Fruit fly (Drosophila melanogaster) whole organism, adult: ENCODE results near the gene Kebab.

Experiments used
- CG11617 ChIP-seq: fragments of 200-800 bp; sonication (Bioruptor generic); optimal IDR thresholded peaks from 2 replicates; lab custom pipeline; 2017; ENCODE audit warnings: mild to moderate bottlenecking, missing biosample characterization, missing genetic modification reagents, missing genetic modification characterization
- CG7101 ChIP-seq: fragments of 200-800 bp; sonication (Bioruptor generic); optimal IDR thresholded peaks from 2 replicates; lab custom pipeline; 2018; ENCODE audit warnings: missing biosample characterization, mild to moderate bottlenecking, missing genetic modification characterization, moderate library complexity
- Hr96 ChIP-seq: fragments of 200-800 bp; sonication (Bioruptor generic); optimal IDR thresholded peaks from 2 replicates; lab custom pipeline; 2016; ENCODE audit warnings: missing biosample characterization, missing genetic modification characterization

DNA sequence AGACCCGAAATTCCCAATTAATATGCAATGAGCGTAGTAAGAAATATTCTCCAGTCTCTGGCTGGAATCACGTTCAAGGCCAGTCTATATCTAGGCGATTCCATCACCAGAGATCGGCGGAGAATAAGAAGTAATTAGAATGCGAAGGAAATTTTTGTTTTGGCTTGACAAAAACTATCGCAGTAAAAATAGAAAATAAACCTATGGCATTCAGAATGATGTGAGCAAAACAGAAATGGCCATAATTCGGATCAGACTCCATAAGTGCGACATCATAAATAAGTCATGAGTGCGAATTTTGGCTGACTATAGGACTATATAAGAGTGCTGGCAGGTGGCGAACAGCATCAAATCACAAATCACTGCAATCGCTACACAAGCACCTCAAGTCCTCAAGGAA, 37.2 kb upstream of the Kebab start, which contains the start of gene Nplp4:
- TF ChIP-seq Hr96 (GFP tag; lab: Kevin White, UChicago) (no peak), CG7101 (tag; lab: Kevin White, UChicago) (no peak), CG11617 (no peak)
